Worm (Caenorhabditis elegans) whole organism, young adult: ENCODE measurements around the gene F53F4.1.

ENCODE experiments used
- C06A6.2 ChIP-seq: fragments of 200-800 bp; sonication (Bioruptor generic); conservative IDR thresholded peaks from 2 replicates; pipeline ENCODE4 v1.3.6; 2022; ENCODE audit warnings: missing genetic modification characterization, missing compliant biosample characterization
- unc-62 ChIP-seq: fragments of 150-350 bp; optimal IDR thresholded peaks from 2 replicates; lab custom pipeline; 2014; ENCODE audit warnings: missing biosample characterization, missing genetic modification reagents, missing genetic modification characterization

DNA sequence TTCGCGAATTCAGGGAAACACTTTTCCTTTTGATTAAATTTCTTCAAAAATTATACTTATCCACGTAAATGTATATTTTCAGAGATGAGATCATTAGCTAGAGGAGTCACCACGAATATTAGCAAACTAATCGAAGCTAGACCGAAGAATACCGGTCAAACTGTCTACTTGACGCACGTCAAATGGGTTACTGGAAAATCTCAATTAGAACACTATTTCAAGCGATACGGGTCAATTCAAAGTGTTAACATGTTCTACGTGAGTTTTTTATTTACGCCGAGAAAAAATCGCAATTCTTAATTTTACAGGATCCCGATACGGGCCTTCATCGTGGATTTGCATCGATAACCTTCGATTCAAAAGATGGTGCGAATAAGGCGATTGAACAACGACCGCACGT is 18.8 kb upstream of the F53F4.1 start, which contains the start of gene slrp-1:
- TF ChIP-seq unc-62 (GFP tag; lab: Kevin White, UChicago), result no peak
- TF ChIP-seq C06A6.2 (GFP tag; lab: Robert Waterston, UW), result no peak
